Fruit fly (Drosophila melanogaster) whole organism: Measurements from ENCODE around the gene Bdp1.

Experiments used
- CG8478 ChIP-seq: fragments of >200 bp; optimal IDR thresholded peaks from 2 replicates; lab custom pipeline; 2018; ENCODE audit warnings: inconsistent platforms
- Dll ChIP-seq: fragments of >200 bp; optimal IDR thresholded peaks from 2 replicates; lab custom pipeline; 2017
- pan ChIP-seq: fragments of >200 bp; optimal IDR thresholded peaks from 2 replicates; lab custom pipeline; 2017
- psq ChIP-seq: fragments of >200 bp; optimal IDR thresholded peaks from 2 replicates; lab custom pipeline; 2017
- usp ChIP-seq: fragments of >200 bp; optimal IDR thresholded peaks from 2 replicates; lab custom pipeline; 2017; ENCODE audit warnings: missing biosample characterization, missing genetic modification characterization, mixed read lengths

DNA sequence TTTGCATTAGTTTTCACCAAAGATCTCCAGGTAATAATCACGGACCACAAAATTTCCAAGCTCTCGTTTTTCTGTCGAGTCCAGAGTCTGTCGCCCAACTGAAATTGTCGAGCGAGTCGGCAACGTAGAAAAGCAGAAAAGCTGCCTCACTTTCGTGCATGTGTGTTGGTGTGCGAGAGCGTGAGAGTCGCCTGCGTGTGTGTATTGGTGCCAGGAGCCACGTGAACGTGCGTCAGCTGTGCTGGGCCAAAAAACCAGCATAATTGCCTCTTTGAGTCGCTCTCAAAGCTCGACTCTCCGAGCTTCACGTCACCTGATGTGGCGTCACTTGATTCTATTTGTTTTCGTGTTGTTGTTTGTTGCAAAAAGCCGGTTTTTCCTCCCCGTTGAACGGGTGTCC lies 42.7 kb downstream of the Bdp1 start, which contains the start of gene hbt:
- TF ChIP-seq CG8478 (lab: Kevin White, UChicago) (no peak), psq (no peak), pan (lab: Kevin White, UChicago) (no peak), usp (GFP tag; lab: Kevin White, UChicago) (no peak), Dll (lab: Kevin White, UChicago) (no peak)
